Fruit fly (Drosophila melanogaster): ENCODE data around the gene Cpr76Ba.

dm6 chr3L:19483007-19483406, 35.1 kb downstream of the Cpr76Ba start:
- TF ChIP-seq CG7101 (tag; optimal IDR thresholded peaks at IDR 0.05), result no peak
- no peak for TF ChIP-seq bab1 (GFP tag; optimal IDR thresholded peaks at IDR 0.05)
- TF ChIP-seq tj (GFP tag; optimal IDR thresholded peaks at IDR 0.05), result no peak
- no peak for TF ChIP-seq CG14711 (tag; optimal IDR thresholded peaks at IDR 0.05)
- no peak for TF ChIP-seq Mnt (GFP tag; optimal IDR thresholded peaks at IDR 0.05)
- TF ChIP-seq CG11617 (GFP tag; optimal IDR thresholded peaks at IDR 0.05), result no peak
- TF ChIP-seq cnc (optimal IDR thresholded peaks at IDR 0.05), result no peak
- no peak for TF ChIP-seq ovo (GFP tag; optimal IDR thresholded peaks at IDR 0.05)
- TF ChIP-seq CG5204 (GFP tag; optimal IDR thresholded peaks at IDR 0.05), result no peak
- no peak for TF ChIP-seq pad (GFP tag; optimal IDR thresholded peaks at IDR 0.05)
- no peak for TF ChIP-seq cic (GFP tag; optimal IDR thresholded peaks at IDR 0.05)
- no peak for TF ChIP-seq toe (GFP tag; optimal IDR thresholded peaks at IDR 0.05)
- TF ChIP-seq Hr96 (GFP tag; optimal IDR thresholded peaks at IDR 0.05), result no peak
- no peak for TF ChIP-seq CG33017 (tag; optimal IDR thresholded peaks at IDR 0.05)
